Fruit fly (Drosophila melanogaster): Measurements from ENCODE around the gene Rpt3.

- TF ChIP-seq CG9215 (GFP tag; IDR thresholded peaks at IDR 0.05) (no peak), Rfx (GFP tag; IDR thresholded peaks at IDR 0.05) (peak; percentile 58), Xbp1 (GFP tag; optimal IDR thresholded peaks at IDR 0.05) (no peak), Sry-δ (GFP tag; optimal IDR thresholded peaks at IDR 0.05) (no peak), Side (GFP tag; optimal IDR thresholded peaks at IDR 0.05) (no peak), corto (GFP tag; optimal IDR thresholded peaks at IDR 0.05) (no peak)
These were observed 31.1 kb downstream of the Rpt3 start for dm6 chrX:11155808-11156589.
